Fruit fly (Drosophila melanogaster): ENCODE data around the gene CG3088.

CG3088 gene

DNA sequence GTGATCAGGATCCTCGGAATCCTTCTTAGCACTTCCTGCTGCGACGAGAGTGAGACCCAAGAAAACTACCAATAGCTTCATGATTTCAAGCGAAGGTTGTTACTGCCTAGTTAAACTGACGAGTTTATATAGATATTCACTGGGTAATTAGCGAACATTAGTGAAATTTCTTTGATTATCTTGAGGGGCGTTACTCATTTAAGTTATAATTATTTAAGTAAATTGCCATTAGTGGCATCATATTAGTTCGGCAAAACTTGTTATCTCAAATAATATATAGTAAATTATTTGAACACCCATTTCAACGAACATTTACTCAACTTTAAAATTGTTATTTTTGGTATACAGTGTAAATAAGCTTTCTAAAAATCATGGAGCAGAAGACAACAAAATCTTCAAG lies at the start of gene CG3088, which contains the start of gene CG3306:
Gene CG3088, minus strand, starts transcription at position 101 of the 400 bp plus-strand sequence.
Gene CG3306, plus strand, starts transcription at position 299 of the 400 bp plus-strand sequence.
- TF ChIP-seq noc (tag; optimal IDR thresholded peaks at IDR 0.05) = no peak

DNA sequence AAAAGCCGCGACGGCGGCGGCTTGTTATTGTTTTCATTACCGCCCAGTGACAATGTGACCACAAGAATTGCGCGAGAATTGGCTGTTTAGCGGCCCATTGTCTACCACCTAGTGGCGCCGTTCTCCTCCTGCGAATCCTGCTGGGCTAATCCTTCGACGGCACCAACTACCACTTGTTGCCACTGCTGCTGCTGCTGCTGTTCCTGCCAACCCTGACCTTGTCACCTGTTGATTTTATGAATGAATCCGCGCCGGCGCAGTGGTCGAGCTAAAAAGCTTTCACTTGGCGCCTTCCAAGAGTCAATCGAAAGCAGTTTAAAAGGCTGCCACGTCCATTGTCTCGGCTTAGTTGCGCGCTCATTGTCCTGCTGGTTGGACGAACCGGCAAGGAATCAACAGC lies 42.6 kb upstream of the CG3088 start, which contains the start of gene CNMaR:
Gene CNMaR, plus strand, starts transcription at position 348 of the 400 bp plus-strand sequence.
- TF ChIP-seq noc (tag; optimal IDR thresholded peaks at IDR 0.05) = no peak

DNA sequence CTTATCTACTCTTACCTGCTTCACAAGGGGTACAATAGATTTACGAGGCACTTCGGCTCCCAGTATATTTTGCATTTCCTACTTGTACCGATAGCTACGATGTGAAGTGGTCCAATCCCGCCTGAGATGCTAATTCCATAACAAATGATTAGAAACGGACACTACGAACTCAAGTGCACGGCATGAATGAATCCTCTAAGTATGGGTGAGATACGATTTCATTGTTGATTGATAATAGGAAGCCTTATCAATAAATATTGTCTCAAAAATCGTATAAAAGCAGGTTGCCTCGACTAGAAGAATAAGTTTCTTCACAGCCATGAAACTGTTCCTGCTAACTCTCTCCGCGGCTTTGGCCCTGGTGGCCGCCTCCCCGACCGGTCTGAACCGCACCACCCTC lies 39.6 kb upstream of the CG3088 start, which contains the start of gene CG18180:
Gene CG18180, plus strand, starts transcription at position 301 of the 400 bp plus-strand sequence.
- TF ChIP-seq noc (tag; optimal IDR thresholded peaks at IDR 0.05) = no peak

DNA sequence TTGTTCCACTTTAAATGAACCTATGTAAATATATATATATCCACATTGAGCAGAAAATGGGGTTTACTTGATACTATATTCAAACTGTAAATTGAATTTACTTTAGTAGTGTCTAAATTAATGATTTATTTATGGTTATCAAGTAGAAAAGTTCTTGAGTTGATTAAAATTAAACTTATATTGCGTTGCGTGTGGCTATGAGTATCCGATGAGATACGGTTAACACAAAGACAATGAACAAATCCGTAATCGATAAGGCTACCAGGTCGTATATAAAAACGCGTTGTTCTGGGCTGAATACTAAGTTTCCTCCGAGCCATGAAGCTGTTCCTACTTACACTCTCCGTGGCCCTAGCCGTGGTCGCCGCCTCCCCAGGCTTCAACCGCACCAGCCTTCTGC lies 37.8 kb upstream of the CG3088 start, which contains the start of gene CG18179:
Gene CG18179, plus strand, starts transcription at position 301 of the 400 bp plus-strand sequence.
- no peak for TF ChIP-seq noc (tag; optimal IDR thresholded peaks at IDR 0.05)

DNA sequence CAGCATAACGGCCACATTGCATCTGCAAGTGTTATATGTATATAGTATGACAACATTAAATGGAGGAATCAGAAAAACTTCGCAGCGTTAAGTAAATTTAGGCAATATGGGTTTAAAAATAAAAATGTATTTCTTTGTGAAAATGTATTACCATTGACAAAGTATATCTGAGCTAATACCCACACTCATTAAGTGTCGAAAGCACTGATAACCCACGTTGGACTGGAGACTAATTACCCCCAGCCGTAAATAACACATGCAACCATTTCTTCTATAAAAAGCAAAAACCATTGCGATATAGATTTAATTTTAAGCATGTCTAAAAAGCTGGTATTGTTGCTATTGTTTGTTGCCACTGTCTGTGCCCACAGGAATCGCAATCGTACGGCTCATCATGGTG lies 36.7 kb upstream of the CG3088 start, which contains the start of gene CG8329:
Gene CG8329, plus strand, starts transcription at position 301 of the 400 bp plus-strand sequence.
- no peak for TF ChIP-seq noc (tag; optimal IDR thresholded peaks at IDR 0.05)

DNA sequence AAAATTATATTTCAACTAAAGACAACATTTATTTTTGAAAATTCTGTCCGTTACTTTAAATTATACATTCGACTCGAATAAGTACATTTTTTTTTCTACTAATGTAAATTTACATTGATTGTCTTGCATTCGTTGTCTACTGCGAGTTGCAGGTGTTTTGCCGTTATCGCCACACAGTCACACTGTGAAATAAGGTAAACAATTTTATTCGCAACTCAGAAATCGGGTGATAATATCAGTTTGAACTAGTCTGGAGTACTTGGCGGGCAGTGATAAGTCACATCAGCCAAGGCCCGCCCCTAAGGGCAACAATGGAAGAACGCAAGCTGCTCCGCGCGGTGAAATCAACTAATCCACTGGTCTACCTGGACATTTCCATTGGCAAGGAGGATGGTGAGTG lies 28.8 kb upstream of the CG3088 start:
- TF ChIP-seq noc (tag; optimal IDR thresholded peaks at IDR 0.05) = no peak

DNA sequence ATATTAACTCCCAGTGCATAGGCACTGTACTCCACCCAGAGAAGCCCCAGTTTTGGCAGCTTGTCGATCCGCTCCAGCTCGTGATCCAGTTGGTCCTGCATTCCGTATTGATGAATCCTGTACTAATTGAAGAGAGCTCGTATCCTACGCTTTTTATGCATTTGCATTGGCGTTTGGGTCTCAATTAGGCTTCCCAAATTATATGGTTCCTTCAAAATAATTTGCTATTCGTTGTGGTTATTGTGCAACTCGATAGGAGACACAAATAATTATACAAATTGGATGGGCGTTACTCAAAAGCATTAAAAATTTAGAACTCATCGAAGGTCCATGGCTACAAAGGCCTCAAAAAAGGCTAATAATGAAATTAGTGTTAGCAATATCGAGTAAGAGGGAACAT lies 28.0 kb upstream of the CG3088 start, which contains the start of gene Or67b:
Gene Or67b, minus strand, starts transcription at position 101 of the 400 bp plus-strand sequence.
- TF ChIP-seq noc (tag; optimal IDR thresholded peaks at IDR 0.05) = no peak

DNA sequence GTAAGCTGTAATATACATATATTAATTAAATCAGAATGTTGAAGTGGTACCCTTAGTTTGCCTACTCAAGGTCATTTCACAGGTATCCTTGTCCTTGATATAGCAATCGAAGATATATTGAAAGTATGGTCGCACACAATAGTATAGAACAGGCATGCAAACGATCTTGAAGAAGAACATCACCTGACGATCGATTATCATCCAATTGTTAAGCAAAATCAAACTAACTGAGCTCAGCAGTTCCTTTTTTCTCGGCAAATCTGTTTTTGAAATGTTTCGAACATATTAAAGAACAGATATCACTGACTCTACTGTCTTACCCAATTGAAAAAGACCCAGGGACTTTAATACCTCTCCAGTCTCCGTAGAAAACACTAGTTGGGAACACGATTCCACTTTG lies 27.3 kb upstream of the CG3088 start, which contains the start of gene Cyp40:
Gene Cyp40, plus strand, starts transcription at position 301 of the 400 bp plus-strand sequence.
- TF ChIP-seq noc (tag; optimal IDR thresholded peaks at IDR 0.05) = no peak

DNA sequence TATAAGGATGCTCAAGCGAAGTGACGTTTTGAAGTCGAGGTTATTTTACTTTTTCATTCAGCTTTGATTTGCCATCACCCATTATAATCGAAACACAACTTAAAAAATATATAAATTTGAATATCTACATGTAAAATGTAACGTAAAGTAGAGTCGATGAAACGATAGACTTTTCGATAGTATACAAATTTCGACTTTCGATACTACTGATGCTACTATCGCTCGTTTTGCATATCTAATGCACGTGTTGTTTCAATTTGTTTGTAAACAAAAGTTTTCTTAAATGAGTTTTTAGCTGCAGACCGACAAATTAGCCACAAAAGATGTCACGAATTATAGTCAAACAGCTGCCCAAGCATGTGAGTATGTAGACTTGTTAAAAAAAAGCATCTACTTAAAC lies 22.9 kb upstream of the CG3088 start, which contains the start of gene CG3335:
Gene CG3335, plus strand, starts transcription at position 224 of the 400 bp plus-strand sequence.
- TF ChIP-seq noc (tag; optimal IDR thresholded peaks at IDR 0.05) = no peak

DNA sequence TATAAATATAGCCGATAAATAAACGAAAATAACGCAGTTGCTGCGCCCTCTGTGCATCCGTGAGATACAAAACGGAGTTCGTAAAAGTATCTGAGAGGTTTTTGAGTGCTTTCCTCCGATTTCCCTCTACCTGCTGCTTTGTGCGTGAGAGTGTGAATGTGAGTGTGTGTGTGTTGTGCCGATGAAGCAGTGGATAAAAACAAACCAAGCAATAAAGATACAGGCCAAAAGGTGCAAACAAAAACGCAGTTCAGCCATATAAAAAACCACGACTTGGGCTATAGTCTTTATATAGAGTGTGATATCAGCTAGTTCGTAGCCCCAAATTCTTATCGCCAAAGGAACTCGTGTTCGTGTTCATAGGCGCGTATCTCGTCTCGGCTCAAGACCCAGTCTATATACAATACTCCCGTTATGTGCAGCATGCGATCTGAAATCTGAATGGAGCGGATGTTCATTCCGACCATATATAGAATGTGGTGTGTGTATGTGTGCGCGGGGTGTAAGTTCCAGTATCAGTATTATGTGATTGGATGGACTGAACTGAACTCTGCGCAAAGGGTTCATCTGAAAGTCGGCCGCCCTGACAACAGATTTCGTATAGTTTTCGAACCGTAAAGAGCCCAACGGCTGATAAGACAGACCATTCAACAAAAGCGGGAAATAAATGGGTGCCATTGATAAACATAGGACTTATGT lies 14.5 kb upstream of the CG3088 start:
- TF ChIP-seq noc (tag; optimal IDR thresholded peaks at IDR 0.05) = peak; percentile 33

DNA sequence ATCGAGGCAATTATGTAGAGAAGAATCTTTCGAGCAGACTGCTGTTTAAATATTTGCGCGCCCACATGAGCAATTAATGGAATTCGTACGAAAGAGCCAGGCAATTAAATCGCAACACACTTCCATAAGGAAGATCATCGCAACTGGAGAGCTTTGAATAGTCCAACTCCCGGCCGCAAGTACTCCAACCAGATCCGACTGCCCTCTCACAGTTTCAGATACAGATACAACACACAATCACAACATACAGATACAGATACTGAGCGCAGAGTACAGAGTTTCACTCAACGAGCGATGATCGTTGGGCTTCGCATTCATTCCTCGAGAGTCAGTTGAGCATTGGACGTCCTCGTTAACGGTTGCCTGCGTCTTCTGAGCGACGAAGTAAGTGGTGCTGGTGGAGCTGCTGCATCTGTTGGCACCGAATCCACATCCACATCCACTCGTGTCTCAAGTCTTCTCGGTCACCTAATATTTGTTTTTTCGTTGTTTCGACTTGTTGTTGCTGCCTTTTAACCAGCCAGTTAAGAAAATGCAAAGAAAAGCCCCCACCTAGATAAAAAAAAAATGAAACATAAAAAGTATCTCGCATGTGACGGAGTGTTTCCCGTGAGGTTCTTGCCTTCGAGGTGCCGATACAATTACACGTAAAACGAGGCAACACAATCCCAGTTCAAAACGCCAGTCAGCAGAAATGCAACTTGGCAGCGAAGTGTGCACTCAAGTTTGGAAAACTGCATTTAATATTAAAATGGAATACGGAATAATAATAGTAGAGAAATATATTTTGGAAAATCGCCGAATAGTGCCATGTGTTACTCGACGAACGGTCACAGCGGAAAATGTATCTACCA lies 13.7 kb upstream of the CG3088 start, which contains the start of gene LanB2:
Gene LanB2, plus strand, starts transcription at position 326 of the 854 bp plus-strand sequence.
- TF ChIP-seq noc (tag; optimal IDR thresholded peaks at IDR 0.05) = peak; percentile 37

DNA sequence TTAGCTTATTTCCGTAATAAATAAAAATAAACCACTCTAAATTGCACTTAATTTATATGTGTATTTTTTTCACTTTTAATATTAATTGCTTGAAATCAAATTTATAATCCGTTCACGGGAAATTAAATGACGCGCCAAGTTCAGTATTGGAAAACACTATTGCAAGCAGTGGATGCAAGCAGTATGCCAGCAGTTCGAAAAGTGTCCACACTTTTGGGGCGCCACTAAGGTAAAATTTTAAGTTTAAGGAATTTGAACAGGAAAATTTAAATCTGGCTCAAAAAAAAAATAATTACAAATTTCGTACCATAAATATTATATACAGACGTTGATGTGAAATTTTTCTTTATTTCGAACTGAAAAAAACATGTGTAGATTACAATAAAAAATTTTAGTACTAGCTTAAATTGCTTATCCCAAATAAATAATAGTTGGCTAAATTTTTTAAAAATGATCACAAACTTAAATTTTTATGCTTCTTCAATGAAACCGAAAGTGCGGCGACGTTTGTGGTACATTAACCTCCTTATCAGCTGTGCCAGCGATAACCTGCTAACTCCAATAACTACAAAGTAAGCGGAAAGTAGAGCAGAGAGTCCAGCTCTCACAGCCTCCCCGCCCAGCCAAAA lies 12.9 kb upstream of the CG3088 start:
- no peak for TF ChIP-seq noc (tag; optimal IDR thresholded peaks at IDR 0.05)

DNA sequence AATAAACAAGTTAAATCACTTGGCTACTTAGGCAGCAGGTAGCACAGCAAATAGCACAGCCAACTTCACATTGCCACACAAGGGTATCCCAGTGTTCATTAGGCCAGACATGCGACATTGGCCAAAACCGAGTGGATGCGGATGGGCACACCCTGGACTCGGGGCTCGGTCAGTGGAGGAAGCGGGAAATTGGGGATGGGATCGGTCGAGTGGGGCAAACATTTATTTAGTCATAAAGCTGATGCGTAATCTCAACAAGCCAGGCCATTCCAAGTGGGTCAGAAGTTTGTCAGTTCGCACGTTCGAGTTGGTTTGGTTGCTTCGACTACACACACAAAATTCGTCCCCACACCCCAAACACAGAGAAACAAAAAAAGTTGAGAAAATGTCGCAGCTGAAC lies 2.4 kb downstream of the CG3088 start, which contains the start of gene CG3222:
Gene CG3222, plus strand, starts transcription at position 301 of the 400 bp plus-strand sequence.
- TF ChIP-seq noc (tag; optimal IDR thresholded peaks at IDR 0.05) = no peak

DNA sequence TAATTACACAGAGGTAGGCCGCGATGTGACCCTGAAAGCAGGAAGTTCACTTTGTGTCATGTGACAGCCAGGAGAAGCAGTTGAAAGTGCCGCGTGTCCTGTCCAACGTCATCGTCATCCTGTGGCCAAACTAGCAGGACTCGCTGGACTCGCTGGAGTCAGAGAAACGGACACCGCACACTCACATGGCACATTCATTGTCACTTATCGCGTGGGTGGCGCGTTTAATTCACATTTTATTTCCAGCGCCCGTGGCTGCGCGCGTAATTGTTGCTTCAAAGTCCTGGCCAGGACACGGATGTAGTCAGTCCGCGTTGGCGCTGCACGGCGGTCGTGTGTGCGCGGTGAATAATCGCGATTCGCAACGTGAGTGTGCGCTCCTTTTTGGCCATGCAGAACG lies 3.7 kb downstream of the CG3088 start, which contains the start of gene Tmc:
Gene Tmc, plus strand, starts transcription at position 301 of the 400 bp plus-strand sequence.
- no peak for TF ChIP-seq noc (tag; optimal IDR thresholded peaks at IDR 0.05)

DNA sequence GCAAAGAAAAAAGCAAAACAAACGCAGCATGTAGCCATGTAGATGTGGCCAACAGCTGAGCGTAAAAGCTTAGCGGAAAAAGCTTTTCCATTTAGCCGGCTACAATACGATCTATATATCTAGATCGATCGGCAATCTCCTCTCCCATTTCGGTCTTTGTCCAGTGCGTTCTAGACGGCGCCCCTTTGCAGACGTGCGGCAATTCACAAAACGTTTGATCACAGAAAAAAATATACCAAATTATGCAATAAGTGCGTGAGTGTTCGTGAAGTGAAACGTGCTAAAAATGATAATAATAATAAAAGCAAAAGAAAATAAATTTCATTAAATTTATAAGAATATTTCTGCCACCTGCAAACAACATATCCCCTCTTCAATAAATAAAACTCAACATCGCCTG lies 17.7 kb downstream of the CG3088 start:
- TF ChIP-seq noc (tag; optimal IDR thresholded peaks at IDR 0.05) = no peak
